Worm (Caenorhabditis elegans): ENCODE results near the gene nhr-12.
A peak's percentile ranks its signal among the peaks of the same experiment; 100 is the strongest.

nhr-12 gene

DNA sequence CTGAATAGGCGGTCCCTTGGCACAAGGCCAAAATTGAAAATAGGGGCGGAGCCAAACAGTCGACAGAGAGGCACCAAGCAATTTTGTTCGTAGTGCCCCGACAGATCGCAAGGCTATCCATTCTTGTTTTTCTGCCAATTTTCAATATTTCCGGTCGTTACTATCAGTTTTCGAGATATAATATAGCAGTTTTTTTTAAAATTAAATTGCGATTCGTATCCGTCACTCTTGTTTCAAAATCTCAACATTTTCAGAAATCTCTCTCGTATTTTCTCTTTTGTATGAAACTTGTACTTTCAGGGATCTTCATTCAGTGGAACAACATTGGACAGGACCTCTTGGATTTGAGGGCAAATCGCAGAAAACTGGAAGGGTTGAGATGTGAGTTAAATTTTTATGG is 46.8 kb downstream of the nhr-12 start, which contains the start of gene F57A8.1:
Gene F57A8.1 (plus strand): TSS at position 301 of the 400 bp plus-strand sequence.
- TF ChIP-seq hmg-4 (GFP tag; optimal IDR thresholded peaks at IDR 0.05) (no peak), pes-1 (GFP tag; IDR thresholded peaks at IDR 0.05) (no peak), flt-1 (GFP tag; IDR thresholded peaks at IDR 0.05) (no peak), hmbx-1 (tag; optimal IDR thresholded peaks at IDR 0.05) (no peak), ets-7 (tag; optimal IDR thresholded peaks at IDR 0.05) (no peak), sea-1 (GFP tag; conservative IDR thresholded peaks at IDR 0.05) (no peak), aly-1 (tag; optimal IDR thresholded peaks at IDR 0.05) (no peak), B0310.2 (tag; optimal IDR thresholded peaks at IDR 0.05) (no peak), ceh-13 (GFP tag; optimal IDR thresholded peaks at IDR 0.05) (no peak), hnd-1 (tag; optimal IDR thresholded peaks at IDR 0.05) (no peak), tbx-37 (GFP tag; conservative IDR thresholded peaks at IDR 0.05) (no peak), ceh-36 (tag; optimal IDR thresholded peaks at IDR 0.05) (no peak), scrt-1 (GFP tag; IDR thresholded peaks at IDR 0.05) (no peak), ama-1 (optimal IDR thresholded peaks at IDR 0.05) (no peak), tra-4 (tag; optimal IDR thresholded peaks at IDR 0.05) (no peak), F13C5.2 (tag; optimal IDR thresholded peaks at IDR 0.05) (no peak)

DNA sequence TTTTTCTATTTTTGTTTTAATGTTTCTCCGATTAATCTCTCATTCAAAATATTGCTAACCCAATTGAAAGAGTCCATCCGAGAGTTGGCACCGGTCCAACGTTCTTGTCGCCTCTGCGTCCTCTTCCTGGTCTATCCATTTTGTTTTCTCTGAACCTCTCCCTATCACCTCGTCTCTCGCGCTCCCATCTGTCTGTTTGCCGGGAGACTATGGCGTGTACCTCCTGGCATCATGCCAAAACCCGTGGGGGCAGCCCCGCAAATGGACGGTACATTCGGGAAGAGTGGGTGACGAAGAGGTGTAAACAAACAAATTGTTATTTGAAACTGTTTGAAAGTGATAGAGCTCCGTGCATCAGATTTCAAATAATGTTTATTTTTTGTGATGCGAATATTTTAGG is 47.6 kb downstream of the nhr-12 start, which contains the start of gene T06E8.2:
Gene T06E8.2 (minus strand): TSS at position 139 of the 400 bp plus-strand sequence.
- TF ChIP-seq ama-1 (optimal IDR thresholded peaks at IDR 0.05) (no peak), B0310.2 (tag; optimal IDR thresholded peaks at IDR 0.05) (no peak), sea-1 (GFP tag; conservative IDR thresholded peaks at IDR 0.05) (no peak), hmg-4 (GFP tag; optimal IDR thresholded peaks at IDR 0.05) (peak; percentile 51), ceh-36 (tag; optimal IDR thresholded peaks at IDR 0.05) (no peak), ceh-13 (GFP tag; optimal IDR thresholded peaks at IDR 0.05) (no peak)

- TF ChIP-seq hmg-4 (GFP tag; optimal IDR thresholded peaks at IDR 0.05) (no peak), ceh-36 (tag; optimal IDR thresholded peaks at IDR 0.05) (no peak), hnd-1 (tag; optimal IDR thresholded peaks at IDR 0.05) (no peak), B0310.2 (tag; optimal IDR thresholded peaks at IDR 0.05) (no peak), tbx-11 (GFP tag; IDR thresholded peaks at IDR 0.05) (no peak), ceh-13 (GFP tag; optimal IDR thresholded peaks at IDR 0.05) (no peak), hmbx-1 (tag; optimal IDR thresholded peaks at IDR 0.05) (no peak), ets-7 (tag; optimal IDR thresholded peaks at IDR 0.05) (no peak), aly-1 (tag; optimal IDR thresholded peaks at IDR 0.05) (no peak), sea-1 (GFP tag; conservative IDR thresholded peaks at IDR 0.05) (no peak), tra-4 (tag; optimal IDR thresholded peaks at IDR 0.05) (no peak), F13C5.2 (tag; optimal IDR thresholded peaks at IDR 0.05) (no peak), tbx-37 (GFP tag; conservative IDR thresholded peaks at IDR 0.05) (no peak), scrt-1 (GFP tag; IDR thresholded peaks at IDR 0.05) (no peak), ama-1 (optimal IDR thresholded peaks at IDR 0.05) (no peak)
Measured at ce11 chrV:10035586-10035985, 48.3 kb downstream of the nhr-12 start.

Data from whole organism, early embryonic.